Worm (Caenorhabditis elegans) whole organism, late embryonic: Measurements from ENCODE around the gene F41G4.13.

ENCODE experiments used
- F13H6.1 ChIP-seq: sonication (generic microtip); optimal IDR thresholded peaks from 2 replicates; lab custom pipeline; 2016; ENCODE audit warnings: missing genetic modification characterization, missing compliant biosample characterization
- T23F11.4 ChIP-seq: fragments of 200-800 bp; sonication (Bioruptor generic); optimal IDR thresholded peaks from 2 replicates; lab custom pipeline; 2018; ENCODE audit warnings: mild to moderate bottlenecking, missing genetic modification characterization, missing compliant biosample characterization
- dmd-4 ChIP-seq: sonication (generic microtip); optimal IDR thresholded peaks from 2 replicates; lab custom pipeline; 2016; ENCODE audit warnings: borderline replicate concordance, missing genetic modification characterization, missing compliant biosample characterization
- hlh-13 ChIP-seq: fragments of 200-800 bp; sonication (Bioruptor generic); optimal IDR thresholded peaks from 2 replicates; lab custom pipeline; 2018; ENCODE audit warnings: mild to moderate bottlenecking, missing genetic modification characterization, missing compliant biosample characterization
- hlh-30 ChIP-seq: sonication (generic microtip); optimal IDR thresholded peaks from 2 replicates; lab custom pipeline; 2017; ENCODE audit warnings: antibody characterized with exemption, missing genetic modification characterization, missing compliant biosample characterization; ENCODE audit not compliant: insufficient read depth
- madf-2 ChIP-seq: sonication (generic microtip); optimal IDR thresholded peaks from 2 replicates; lab custom pipeline; 2017; ENCODE audit warnings: missing genetic modification characterization, missing compliant biosample characterization
- nhr-11 ChIP-seq: fragments of 150-350 bp; optimal IDR thresholded peaks from 2 replicates; lab custom pipeline; 2014; ENCODE audit warnings: missing biosample characterization, missing genetic modification characterization
- rnt-1 ChIP-seq: sonication (generic microtip); optimal IDR thresholded peaks from 2 replicates; lab custom pipeline; 2016; ENCODE audit warnings: missing genetic modification characterization, missing compliant biosample characterization
- sox-2 ChIP-seq: fragments of 200-800 bp; sonication (Bioruptor generic); IDR thresholded peaks from 2 replicates; pipeline ENCODE4 v1.3.6; 2022; ENCODE audit warnings: missing genetic modification reagents, missing genetic modification characterization, missing compliant biosample characterization
- sox-4 ChIP-seq: sonication (generic microtip); optimal IDR thresholded peaks from 2 replicates; lab custom pipeline; 2017; ENCODE audit warnings: mild to moderate bottlenecking, missing genetic modification characterization, inconsistent platforms, missing compliant biosample characterization
- tbx-2 ChIP-seq: sonication (generic microtip); optimal IDR thresholded peaks from 2 replicates; lab custom pipeline; 2016; ENCODE audit warnings: missing genetic modification characterization, missing compliant biosample characterization

DNA sequence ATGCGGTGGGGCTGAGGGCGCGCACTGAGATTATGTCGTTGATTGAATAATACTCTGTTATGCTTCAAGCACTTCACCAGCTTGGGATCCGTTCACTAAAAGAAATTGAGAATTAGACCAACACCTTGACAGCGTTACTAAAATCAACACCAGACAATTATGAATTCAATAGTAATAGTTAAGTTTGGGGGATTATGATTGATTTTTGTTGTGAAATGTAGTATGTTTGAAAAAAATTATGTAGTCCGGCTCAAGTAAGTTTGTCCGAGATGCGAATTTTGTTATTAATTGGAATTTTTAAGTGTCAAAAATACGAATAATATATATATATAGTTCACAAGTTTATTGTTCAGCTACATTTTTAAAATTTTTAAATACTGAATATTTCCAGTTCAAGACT, 9.2 kb downstream of the F41G4.13 start, which contains the start of gene sto-5:
- TF ChIP-seq hlh-30: no peak
- no peak for TF ChIP-seq sox-4
- no peak for TF ChIP-seq tbx-2 (tag; lab: Kevin White, UChicago)
- no peak for TF ChIP-seq sox-2 (GFP tag; lab: Robert Waterston, UW)
- no peak for TF ChIP-seq rnt-1 (tag; lab: Kevin White, UChicago)
- TF ChIP-seq madf-2 (tag; lab: Kevin White, UChicago): no peak
- TF ChIP-seq T23F11.4 (GFP tag; lab: Kevin White, UChicago): no peak
- no peak for TF ChIP-seq F13H6.1 (tag; lab: Kevin White, UChicago)
- TF ChIP-seq dmd-4 (tag; lab: Kevin White, UChicago): no peak
- TF ChIP-seq nhr-11 (tag; lab: Kevin White, UChicago): no peak
- no peak for TF ChIP-seq hlh-13 (GFP tag; lab: Kevin White, UChicago)
